Fruit fly (Drosophila melanogaster) S2 (cell line): ENCODE data around the gene sina.

Source experiments
- CG8478 ChIP-seq: fragments of >200 bp; optimal IDR thresholded peaks from 2 replicates; lab custom pipeline; 2018
- CTCF ChIP-seq, 2 experiments: fragments of >200 bp; optimal IDR thresholded peaks; 2 replicates each; lab custom pipeline; 2018

DNA sequence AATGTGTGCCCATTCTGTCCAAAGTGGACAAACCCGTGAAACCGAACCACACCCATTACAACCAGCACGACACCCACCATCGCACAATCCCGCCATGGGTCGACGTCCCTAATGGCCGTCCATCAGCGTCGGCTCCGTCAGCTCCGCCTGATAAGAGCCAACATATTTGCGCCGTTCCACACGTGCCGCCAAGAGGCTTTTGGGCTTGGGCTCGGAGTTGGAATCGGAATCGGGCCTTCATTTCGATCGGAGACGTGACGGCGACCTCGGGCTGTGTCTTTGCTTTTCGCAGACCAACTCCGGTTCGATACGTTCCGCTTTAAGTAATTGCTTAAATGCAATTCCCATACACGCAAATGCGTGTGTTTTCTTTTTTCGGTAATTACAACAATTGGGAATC is 1.7 kb downstream of the sina start:
- TF ChIP-seq CTCF (optimal IDR thresholded peaks at IDR 0.05; lab: Kevin White, UChicago) (no peak), CG8478 (lab: Kevin White, UChicago) (no peak)
